Worm (Caenorhabditis elegans): Measurements from ENCODE around the gene K09G1.1.

The K09G1.1 gene

DNA sequence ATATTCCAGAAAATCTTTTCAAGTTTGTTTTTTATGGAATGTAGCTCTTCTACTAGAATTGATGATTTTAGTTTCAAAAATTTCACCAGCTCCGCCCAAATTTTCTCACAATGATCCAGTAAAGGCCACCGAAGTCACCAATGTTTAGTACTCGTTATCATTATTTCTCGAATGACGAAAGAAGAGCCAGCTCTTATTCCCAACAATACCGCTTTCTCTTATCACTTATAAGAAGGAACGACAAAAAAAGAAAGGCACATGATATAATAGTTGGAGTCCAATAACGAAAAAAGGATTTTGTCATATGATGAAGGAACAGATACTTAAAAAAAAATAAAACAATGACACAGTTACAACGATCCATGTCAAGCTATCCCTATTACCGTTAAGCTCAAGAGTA lies 12.3 kb upstream of the K09G1.1 start:
- TF ChIP-seq ceh-48 (tag; optimal IDR thresholded peaks at IDR 0.05), result no peak
- TF ChIP-seq elt-2 (tag; optimal IDR thresholded peaks at IDR 0.05), result peak; percentile 3

DNA sequence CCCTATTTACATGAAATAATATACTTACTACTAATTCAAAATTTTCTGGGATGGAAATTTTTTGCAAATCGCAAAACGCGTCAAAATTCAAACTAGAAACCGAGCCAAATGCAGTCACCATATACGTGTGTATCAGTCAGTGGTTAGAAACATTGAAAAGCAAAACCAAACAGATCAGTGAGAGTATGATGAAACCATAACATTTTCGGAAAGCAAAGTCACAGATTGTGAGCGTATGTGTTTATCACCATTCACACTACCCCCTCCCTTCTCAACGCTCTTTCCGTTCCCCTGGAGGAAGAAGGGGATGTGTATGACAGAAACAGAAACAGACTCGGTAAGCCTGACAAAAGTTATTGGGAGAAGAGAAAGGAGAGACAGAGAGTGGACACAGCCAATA lies 11.7 kb upstream of the K09G1.1 start:
- TF ChIP-seq ceh-24 (tag; optimal IDR thresholded peaks at IDR 0.05) (no peak), Y22D7AL.16 (tag; optimal IDR thresholded peaks at IDR 0.05) (no peak), pax-1 (tag; optimal IDR thresholded peaks at IDR 0.05) (no peak), K09A11.1 (tag; optimal IDR thresholded peaks at IDR 0.05; ENCODE audit: insufficient read depth) (no peak)

DNA sequence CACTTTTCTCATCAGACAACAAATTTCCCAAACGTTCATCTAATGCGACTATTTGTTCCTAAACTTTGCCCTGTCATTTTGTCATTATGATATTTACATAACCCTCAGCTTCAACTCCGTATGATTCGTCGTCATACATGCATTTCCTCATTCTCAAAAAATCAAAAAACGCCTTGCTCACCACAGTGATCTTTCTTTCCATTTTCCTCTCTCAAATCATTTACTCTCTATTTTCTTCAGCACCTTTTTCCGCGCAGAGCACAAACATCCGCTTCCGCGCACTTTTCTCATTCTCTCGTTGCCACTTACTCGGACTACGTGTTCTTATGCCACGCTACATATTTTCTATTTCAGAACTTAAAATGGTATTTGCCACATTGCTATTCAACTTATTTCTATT lies 6.4 kb upstream of the K09G1.1 start, which contains the start of gene F25B3.2:
Gene F25B3.2, plus strand, starts transcription at position 301 of the 400 bp plus-strand sequence.
- TF ChIP-seq pha-4 (tag; optimal IDR thresholded peaks at IDR 0.05) (no peak), fkh-10 (GFP tag; optimal IDR thresholded peaks at IDR 0.05) (no peak), hlh-30 (tag; optimal IDR thresholded peaks at IDR 0.05; ENCODE audit: insufficient read depth) (no peak), pag-3 (tag; optimal IDR thresholded peaks at IDR 0.05; ENCODE audit: borderline replicate concordance) (no peak), unc-86 (tag; optimal IDR thresholded peaks at IDR 0.05) (no peak), tbx-2 (tag; optimal IDR thresholded peaks at IDR 0.05) (no peak), sox-4 (tag; optimal IDR thresholded peaks at IDR 0.05) (no peak), ceh-6 (GFP tag; optimal IDR thresholded peaks at IDR 0.05) (no peak), unc-42 (tag; optimal IDR thresholded peaks at IDR 0.05) (no peak), ceh-34 (tag; optimal IDR thresholded peaks at IDR 0.05) (no peak), ceh-9 (tag; optimal IDR thresholded peaks at IDR 0.05) (no peak), pha-2 (tag; optimal IDR thresholded peaks at IDR 0.05) (no peak), ceh-19 (GFP tag; optimal IDR thresholded peaks at IDR 0.05) (no peak), ahr-1 (tag; optimal IDR thresholded peaks at IDR 0.05) (no peak), K09A11.1 (tag; optimal IDR thresholded peaks at IDR 0.05; ENCODE audit: insufficient read depth) (no peak), dve-1 (tag; optimal IDR thresholded peaks at IDR 0.05) (no peak), fax-1 (tag; optimal IDR thresholded peaks at IDR 0.05) (no peak), rnt-1 (tag; optimal IDR thresholded peaks at IDR 0.05) (no peak), ceh-18 (tag; optimal IDR thresholded peaks at IDR 0.05) (no peak)

DNA sequence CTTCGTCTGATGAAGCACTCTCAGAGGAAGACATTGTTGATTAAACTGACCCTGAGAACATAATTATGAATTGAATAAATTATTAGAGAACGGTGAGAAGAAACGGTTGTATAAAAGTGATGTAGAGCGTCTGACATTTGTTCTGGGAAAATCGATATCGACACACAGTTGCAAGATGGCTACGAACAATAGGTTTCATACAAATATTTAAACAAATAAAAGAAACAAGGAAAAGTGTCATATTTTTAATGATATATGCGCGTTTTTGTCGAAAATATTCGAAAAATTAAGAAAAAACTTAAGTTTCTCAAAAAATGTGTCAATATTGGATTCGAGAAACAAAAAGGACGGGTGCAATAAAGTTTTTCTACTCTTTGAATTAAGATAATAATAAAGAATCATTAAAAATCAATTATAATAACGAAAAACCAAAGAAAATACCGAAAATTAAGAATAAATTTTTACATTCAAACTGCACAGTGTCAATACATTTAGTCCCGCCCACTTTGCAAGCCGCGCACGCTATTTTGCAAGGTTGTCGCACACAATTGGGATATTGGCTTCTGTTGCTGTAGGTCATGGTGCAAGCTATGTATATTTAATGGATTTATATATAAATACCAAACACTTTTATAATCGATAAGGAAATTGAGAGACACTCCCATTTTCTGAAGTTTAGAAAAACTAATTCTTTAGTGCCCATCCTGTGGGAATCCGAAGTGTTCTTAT lies 587 bp upstream of the K09G1.1 start, which contains the start of gene rtfo-1:
Gene rtfo-1, minus strand, starts transcription at position 51 of the 729 bp plus-strand sequence.
- no peak for TF ChIP-seq ceh-24 (tag; optimal IDR thresholded peaks at IDR 0.05)
- no peak for TF ChIP-seq pax-1 (tag; optimal IDR thresholded peaks at IDR 0.05)
- no peak for TF ChIP-seq Y22D7AL.16 (tag; optimal IDR thresholded peaks at IDR 0.05)
- no peak for TF ChIP-seq elt-4 (tag; optimal IDR thresholded peaks at IDR 0.05)
- peak; percentile 24 for TF ChIP-seq ceh-34 (tag; optimal IDR thresholded peaks at IDR 0.05)
- TF ChIP-seq pha-2 (tag; optimal IDR thresholded peaks at IDR 0.05), result peak; percentile 61
- peak; percentile 46 for TF ChIP-seq tbx-2 (tag; optimal IDR thresholded peaks at IDR 0.05)
- no peak for TF ChIP-seq fkh-10 (GFP tag; optimal IDR thresholded peaks at IDR 0.05)
- peak; percentile 30 for TF ChIP-seq madf-2 (tag; optimal IDR thresholded peaks at IDR 0.05)
- TF ChIP-seq nfya-1 (tag; optimal IDR thresholded peaks at IDR 0.05), result peak; percentile 72
- no peak for TF ChIP-seq lim-6 (tag; optimal IDR thresholded peaks at IDR 0.05)
- no peak for TF ChIP-seq ama-1 (optimal IDR thresholded peaks at IDR 0.05)
- peak; percentile 11 for TF ChIP-seq ref-2 (tag; optimal IDR thresholded peaks at IDR 0.05)
- no peak for TF ChIP-seq unc-55 (GFP tag; optimal IDR thresholded peaks at IDR 0.05)
- TF ChIP-seq sox-4 (tag; optimal IDR thresholded peaks at IDR 0.05), result peak; percentile 60
- no peak for TF ChIP-seq ceh-18 (tag; optimal IDR thresholded peaks at IDR 0.05)
- peak; percentile 2 for TF ChIP-seq hlh-8 (tag; optimal IDR thresholded peaks at IDR 0.05)
- TF ChIP-seq ceh-14 (tag; optimal IDR thresholded peaks at IDR 0.05), result peak; percentile 59
- no peak for TF ChIP-seq ceh-9 (tag; optimal IDR thresholded peaks at IDR 0.05)
- peak; percentile 55 for TF ChIP-seq ceh-19 (GFP tag; optimal IDR thresholded peaks at IDR 0.05)
- TF ChIP-seq ceh-31 (tag; optimal IDR thresholded peaks at IDR 0.05), result peak; percentile 51
- peak; percentile 42 for TF ChIP-seq T23F11.4 (GFP tag; optimal IDR thresholded peaks at IDR 0.05)
- no peak; the same call in 1 of the 2 replicates for TF ChIP-seq sox-2 (GFP tag; IDR thresholded peaks at IDR 0.05)
- peak; percentile 12 for TF ChIP-seq gmeb-2 (tag; optimal IDR thresholded peaks at IDR 0.05)
- peak; percentile 32 for TF ChIP-seq lin-11 (tag; optimal IDR thresholded peaks at IDR 0.05)
- peak; percentile 53 for TF ChIP-seq zip-5 (tag; optimal IDR thresholded peaks at IDR 0.05)
- no peak for TF ChIP-seq eyg-1 (tag; optimal IDR thresholded peaks at IDR 0.05)
- TF ChIP-seq fax-1 (tag; optimal IDR thresholded peaks at IDR 0.05), result peak; percentile 38
- no peak for TF ChIP-seq dmd-4 (tag; optimal IDR thresholded peaks at IDR 0.05; ENCODE audit: borderline replicate concordance)
- TF ChIP-seq ttx-3 (tag; optimal IDR thresholded peaks at IDR 0.05), result peak; percentile 46
- TF ChIP-seq nhr-232 (tag; optimal IDR thresholded peaks at IDR 0.05), result no peak
- peak; percentile 44 for TF ChIP-seq che-1 (tag; optimal IDR thresholded peaks at IDR 0.05)
- TF ChIP-seq unc-42 (tag; optimal IDR thresholded peaks at IDR 0.05), result no peak
- TF ChIP-seq elt-2 (tag; optimal IDR thresholded peaks at IDR 0.05), result peak; percentile 79

Measured in whole organism, late embryonic.